Fruit fly (Drosophila melanogaster) whole organism: ENCODE data around the gene Yip1d1.

Source experiments
- CG8478 ChIP-seq: fragments of >200 bp; optimal IDR thresholded peaks from 2 replicates; lab custom pipeline; 2018; ENCODE audit warnings: inconsistent platforms
- Dll ChIP-seq: fragments of >200 bp; optimal IDR thresholded peaks from 2 replicates; lab custom pipeline; 2017
- EcR ChIP-seq, 2 experiments: fragments of >200 bp; optimal IDR thresholded peaks; 2 replicates each; lab custom pipeline; 2017; ENCODE audit warnings: missing biosample characterization in 2 of 2, missing genetic modification characterization in 2 of 2, missing genetic modification reagents in 2 of 2
- pan ChIP-seq: fragments of >200 bp; optimal IDR thresholded peaks from 2 replicates; lab custom pipeline; 2017

DNA sequence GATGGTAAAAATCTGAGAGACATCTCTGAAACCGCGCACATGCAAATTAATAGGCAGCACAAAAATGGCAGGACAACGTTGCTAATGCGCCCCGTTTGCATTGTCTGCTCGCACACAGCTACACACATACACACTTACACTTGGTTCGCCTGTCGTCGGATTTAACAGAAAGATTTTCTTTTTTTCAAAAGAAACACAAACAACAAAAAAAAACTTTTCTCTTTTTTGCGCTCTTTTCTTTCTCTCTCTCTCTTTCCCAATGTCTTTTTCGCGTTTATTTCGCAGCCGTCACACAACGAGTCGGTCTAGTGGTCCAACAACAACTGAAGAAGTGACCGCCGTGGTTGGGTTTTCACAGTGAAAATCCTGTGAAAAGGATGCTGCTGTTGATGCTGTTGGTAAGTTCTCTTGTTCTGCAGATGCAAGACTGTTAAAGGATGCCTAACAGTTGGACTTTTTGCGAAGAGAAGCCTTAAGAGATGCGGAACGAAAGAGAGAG, 35.3 kb upstream of the Yip1d1 start:
- TF ChIP-seq Dll (lab: Kevin White, UChicago), result no peak
- TF ChIP-seq pan (lab: Kevin White, UChicago), result no peak
- no peak for TF ChIP-seq EcR (GFP tag; optimal IDR thresholded peaks at IDR 0.05; lab: Kevin White, UChicago)
- no peak for TF ChIP-seq CG8478 (lab: Kevin White, UChicago)
